Worm (Caenorhabditis elegans) whole organism, young adult: ENCODE results near the gene srz-15.

Experiments used
- C06A6.2 ChIP-seq: fragments of 200-800 bp; sonication (Bioruptor generic); conservative IDR thresholded peaks from 2 replicates; pipeline ENCODE4 v1.3.6; 2022; ENCODE audit warnings: missing genetic modification characterization, missing compliant biosample characterization
- C17E4.6 ChIP-seq: fragments of 200-800 bp; sonication (Bioruptor generic); IDR thresholded peaks from 2 replicates; pipeline ENCODE4 v1.3.6; 2022; ENCODE audit warnings: missing genetic modification reagents, missing genetic modification characterization, missing compliant biosample characterization
- F10E7.11 ChIP-seq: sonication (generic microtip); optimal IDR thresholded peaks from 2 replicates; lab custom pipeline; 2017; ENCODE audit warnings: mild to moderate bottlenecking, missing genetic modification characterization, moderate library complexity, missing compliant biosample characterization
- F39B2.1 ChIP-seq: fragments of 200-800 bp; sonication (Bioruptor generic); IDR thresholded peaks from 2 replicates; pipeline ENCODE4 v1.3.6; 2022; ENCODE audit warnings: missing genetic modification reagents, missing genetic modification characterization, missing compliant biosample characterization
- F55B11.4 ChIP-seq: sonication (generic microtip); optimal IDR thresholded peaks from 2 replicates; lab custom pipeline; 2016; ENCODE audit warnings: missing compliant biosample characterization, missing genetic modification characterization, borderline replicate concordance; ENCODE audit not compliant: insufficient read depth
- K11D2.4 ChIP-seq: fragments of 200-800 bp; sonication (Bioruptor generic); IDR thresholded peaks from 2 replicates; pipeline ENCODE4 v1.3.6; 2022; ENCODE audit warnings: missing genetic modification reagents, missing genetic modification characterization, missing compliant biosample characterization
- Y67H2A.10 ChIP-seq: fragments of 200-800 bp; sonication (Bioruptor generic); conservative IDR thresholded peaks from 2 replicates; pipeline ENCODE4 v1.3.6; 2022; ENCODE audit warnings: missing genetic modification reagents, missing genetic modification characterization, missing compliant biosample characterization
- ama-1 ChIP-seq, 3 experiments: fragments of 150-350 bp in 1 of 3; sonication (generic microtip) in 2 of 3; optimal IDR thresholded peaks; 2 replicates each; lab custom pipeline; 2014 to 2018; ENCODE audit warnings: missing biosample characterization in 2 of 3, missing genetic modification characterization in 2 of 3, missing genetic modification reagents in 2 of 3
- atf-7 ChIP-seq: sonication (generic microtip); optimal IDR thresholded peaks from 2 replicates; lab custom pipeline; 2017; ENCODE audit warnings: mild to moderate bottlenecking, missing genetic modification characterization, missing compliant biosample characterization
- athp-1 ChIP-seq: sonication (generic microtip); optimal IDR thresholded peaks from 2 replicates; lab custom pipeline; 2017; ENCODE audit warnings: mild to moderate bottlenecking, missing genetic modification characterization, missing compliant biosample characterization
- attf-5 ChIP-seq: fragments of 200-800 bp; sonication (Bioruptor generic); optimal IDR thresholded peaks from 2 replicates; lab custom pipeline; 2018; ENCODE audit warnings: mild to moderate bottlenecking, missing genetic modification characterization, missing compliant biosample characterization
- attf-6 ChIP-seq: fragments of 200-800 bp; sonication (Bioruptor generic); IDR thresholded peaks from 2 replicates; pipeline ENCODE4 v1.3.6; 2022; ENCODE audit warnings: missing genetic modification reagents, missing genetic modification characterization, missing compliant biosample characterization
- bed-1 ChIP-seq: fragments of 200-800 bp; sonication (Bioruptor generic); IDR thresholded peaks from 2 replicates; pipeline ENCODE4 v1.3.6; 2022; ENCODE audit warnings: missing genetic modification reagents, missing genetic modification characterization, missing compliant biosample characterization
- ccch-3 ChIP-seq: fragments of 200-800 bp; sonication (Bioruptor generic); optimal IDR thresholded peaks from 2 replicates; lab custom pipeline; 2018; ENCODE audit warnings: mild to moderate bottlenecking, missing genetic modification characterization, missing compliant biosample characterization
- cebp-1 ChIP-seq, 2 experiments: fragments of 200-800 bp in 1 of 2; sonication (Bioruptor generic) in 1 of 2; sonication (generic microtip) in 1 of 2; IDR thresholded peaks in 1 of 2; optimal IDR thresholded peaks in 1 of 2; 2 replicates each; pipeline versions ENCODE4 v1.3.6 to Lab custom; 2017 to 2022; ENCODE audit warnings: missing compliant biosample characterization in 2 of 2, missing genetic modification characterization in 2 of 2, mild to moderate bottlenecking in 1 of 2, missing genetic modification reagents in 1 of 2, moderate library complexity in 1 of 2
- cebp-2 ChIP-seq: fragments of 200-800 bp; sonication (Bioruptor generic); IDR thresholded peaks from 2 replicates; pipeline ENCODE4 v1.3.6; 2022; ENCODE audit warnings: missing genetic modification characterization, missing compliant biosample characterization
- ceh-100 ChIP-seq: fragments of 200-800 bp; sonication (Bioruptor generic); IDR thresholded peaks from 2 replicates; pipeline ENCODE4 v1.3.6; 2022; ENCODE audit warnings: missing genetic modification reagents, missing genetic modification characterization, missing compliant biosample characterization
- ceh-58 ChIP-seq: fragments of 200-800 bp; sonication (Bioruptor generic); IDR thresholded peaks from 2 replicates; pipeline ENCODE4 v1.3.6; 2022; ENCODE audit warnings: missing genetic modification characterization, missing compliant biosample characterization
- ceh-79 ChIP-seq: sonication (generic microtip); optimal IDR thresholded peaks from 2 replicates; lab custom pipeline; 2017; ENCODE audit warnings: mild to moderate bottlenecking, missing genetic modification characterization, missing compliant biosample characterization
- dpl-1 ChIP-seq: fragments of 150-350 bp; optimal IDR thresholded peaks from 2 replicates; lab custom pipeline; 2014; ENCODE audit warnings: missing biosample characterization, missing genetic modification reagents, missing genetic modification characterization
- him-1 ChIP-seq: sonication (generic microtip); optimal IDR thresholded peaks from 2 replicates; lab custom pipeline; 2016; ENCODE audit warnings: missing genotype, missing genetic modification reagents, missing genetic modification characterization, missing compliant biosample characterization
- hlh-12 ChIP-seq: sonication (generic microtip); optimal IDR thresholded peaks from 2 replicates; lab custom pipeline; 2016; ENCODE audit warnings: missing genetic modification characterization, missing compliant biosample characterization
- hlh-26 ChIP-seq: fragments of 200-800 bp; sonication (Bioruptor generic); conservative IDR thresholded peaks from 2 replicates; pipeline ENCODE4 v1.3.6; 2022; ENCODE audit warnings: missing genetic modification reagents, missing genetic modification characterization, missing compliant biosample characterization
- hmg-1.2 ChIP-seq: fragments of 200-800 bp; sonication (Bioruptor generic); IDR thresholded peaks from 2 replicates; pipeline ENCODE4 v1.3.6; 2022; ENCODE audit warnings: missing genetic modification reagents, missing genetic modification characterization, missing compliant biosample characterization
- hrde-1 ChIP-seq: sonication (generic microtip); optimal IDR thresholded peaks from 2 replicates; lab custom pipeline; 2016; ENCODE audit warnings: missing genetic modification characterization, mild to moderate bottlenecking, missing compliant biosample characterization, moderate library complexity, missing genotype, missing genetic modification reagents, borderline replicate concordance
- hsf-1 ChIP-seq: fragments of 200-800 bp; sonication (Bioruptor generic); IDR thresholded peaks from 2 replicates; pipeline ENCODE4 v1.3.6; 2022; ENCODE audit warnings: missing genetic modification reagents, missing genetic modification characterization, missing compliant biosample characterization
- lag-1 ChIP-seq: fragments of 200-800 bp; sonication (Bioruptor generic); IDR thresholded peaks from 2 replicates; pipeline ENCODE4 v1.3.6; 2022; ENCODE audit warnings: missing genetic modification reagents, missing genetic modification characterization, missing compliant biosample characterization
- let-607 ChIP-seq, 2 experiments: fragments of 200-800 bp in 1 of 2; sonication (Bioruptor generic) in 1 of 2; sonication (generic microtip) in 1 of 2; optimal IDR thresholded peaks; 2 replicates each; lab custom pipeline; 2016 to 2018; ENCODE audit warnings: mild to moderate bottlenecking in 2 of 2, missing compliant biosample characterization in 2 of 2, missing genetic modification characterization in 2 of 2, moderate library complexity in 2 of 2, missing genotype in 1 of 2
- lin-26 ChIP-seq: fragments of 200-800 bp; sonication (Bioruptor generic); IDR thresholded peaks from 2 replicates; pipeline ENCODE4 v1.3.6; 2022; ENCODE audit warnings: missing genetic modification reagents, missing genetic modification characterization, missing compliant biosample characterization
- lin-54 ChIP-seq: fragments of 200-800 bp; sonication (Bioruptor generic); optimal IDR thresholded peaks from 2 replicates; lab custom pipeline; 2018; ENCODE audit warnings: mild to moderate bottlenecking, missing genetic modification characterization, missing compliant biosample characterization
- madf-3 ChIP-seq: fragments of 200-800 bp; sonication (Bioruptor generic); IDR thresholded peaks from 2 replicates; pipeline ENCODE4 v1.3.6; 2022; ENCODE audit warnings: missing genetic modification reagents, missing genetic modification characterization, missing compliant biosample characterization
- mel-28 ChIP-seq: sonication (generic microtip); optimal IDR thresholded peaks from 2 replicates; lab custom pipeline; 2016; ENCODE audit warnings: borderline replicate concordance, mild to moderate bottlenecking, missing genetic modification characterization, missing compliant biosample characterization
- nfya-1 ChIP-seq: sonication (generic microtip); optimal IDR thresholded peaks from 2 replicates; lab custom pipeline; 2017; ENCODE audit warnings: antibody characterized with exemption, missing compliant biosample characterization, missing genetic modification characterization, borderline replicate concordance; ENCODE audit not compliant: insufficient read depth
- nfyb-1 ChIP-seq: fragments of 200-800 bp; sonication (Bioruptor generic); IDR thresholded peaks from 2 replicates; pipeline ENCODE4 v1.3.6; 2022; ENCODE audit warnings: missing genetic modification reagents, missing genetic modification characterization, missing compliant biosample characterization
- nhr-90 ChIP-seq: sonication (generic microtip); optimal IDR thresholded peaks from 2 replicates; lab custom pipeline; 2016; ENCODE audit warnings: missing genotype, mild to moderate bottlenecking, missing genetic modification characterization, missing compliant biosample characterization
- pbrm-1 ChIP-seq: fragments of 200-800 bp; sonication (Bioruptor generic); IDR thresholded peaks from 2 replicates; pipeline ENCODE4 v1.3.6; 2022; ENCODE audit warnings: missing genetic modification reagents, missing genetic modification characterization, missing compliant biosample characterization
- snpc-3.4 ChIP-seq: sonication (generic microtip); optimal IDR thresholded peaks from 2 replicates; lab custom pipeline; 2017; ENCODE audit warnings: missing genetic modification characterization, mild to moderate bottlenecking, missing compliant biosample characterization, antibody characterized with exemption, moderate library complexity, missing genotype, missing genetic modification reagents
- sptf-2 ChIP-seq: fragments of 200-800 bp; sonication (Bioruptor generic); optimal IDR thresholded peaks from 2 replicates; lab custom pipeline; 2018; ENCODE audit warnings: mild to moderate bottlenecking, missing genetic modification characterization, missing compliant biosample characterization
- tbx-9 ChIP-seq: sonication (generic microtip); optimal IDR thresholded peaks from 2 replicates; lab custom pipeline; 2016; ENCODE audit warnings: borderline replicate concordance, missing genetic modification characterization, inconsistent platforms, missing compliant biosample characterization
- unc-130 ChIP-seq: sonication (generic microtip); optimal IDR thresholded peaks from 2 replicates; lab custom pipeline; 2016; ENCODE audit warnings: missing genetic modification reagents, missing genetic modification characterization, missing compliant biosample characterization
- xnd-1 ChIP-seq: sonication (generic microtip); optimal IDR thresholded peaks from 2 replicates; lab custom pipeline; 2016; ENCODE audit warnings: missing genotype, missing genetic modification reagents, missing genetic modification characterization, missing compliant biosample characterization
- ztf-25 ChIP-seq: fragments of 200-800 bp; sonication (Bioruptor generic); IDR thresholded peaks from 2 replicates; pipeline ENCODE4 v1.3.6; 2022; ENCODE audit warnings: missing genetic modification reagents, missing genetic modification characterization, missing compliant biosample characterization

The srz-15 gene

ce11 chrIV:12948470-12948869 lies 32.9 kb downstream of the srz-15 start, which contains the start of gene F55G11.10:
TSS of gene F55G11.10 (plus strand) at chrIV:12948770.
- TF ChIP-seq K11D2.4 (GFP tag; lab: Robert Waterston, UW) (no peak), ztf-25 (GFP tag; lab: Robert Waterston, UW) (no peak), cebp-2 (GFP tag; lab: Robert Waterston, UW) (no peak), hsf-1 (GFP tag; lab: Robert Waterston, UW) (no peak), sptf-2 (GFP tag; lab: Kevin White, UChicago) (no peak), F39B2.1 (GFP tag; lab: Robert Waterston, UW) (no peak), atf-7 (no peak), athp-1 (tag; lab: Kevin White, UChicago) (no peak), F10E7.11 (tag; lab: Kevin White, UChicago) (no peak), cebp-1 (GFP tag; IDR thresholded peaks at IDR 0.05; lab: Robert Waterston, UW) (no peak), cebp-1 (tag; optimal IDR thresholded peaks at IDR 0.05; lab: Kevin White, UChicago) (no peak), lag-1 (no peak), ama-1 (optimal IDR thresholded peaks at IDR 0.05; lab: Kevin White, UChicago) (no peak), ama-1 (GFP tag; optimal IDR thresholded peaks at IDR 0.05; lab: Kevin White, UChicago) (no peak)

- TF ChIP-seq dpl-1 (GFP tag; lab: Kevin White, UChicago) = no peak
- TF ChIP-seq xnd-1 = no peak
- TF ChIP-seq Y67H2A.10 = no peak
- no peak for TF ChIP-seq hlh-12 (tag; lab: Kevin White, UChicago)
- no peak for TF ChIP-seq tbx-9 (tag; lab: Kevin White, UChicago)
- no peak for TF ChIP-seq attf-5 (GFP tag; lab: Kevin White, UChicago)
- no peak for TF ChIP-seq ceh-100 (GFP tag; lab: Robert Waterston, UW)
- no peak for TF ChIP-seq nhr-90
- TF ChIP-seq snpc-3.4 (tag; lab: Kevin White, UChicago) = no peak
- no peak for TF ChIP-seq lin-26 (GFP tag; lab: Robert Waterston, UW)
- TF ChIP-seq ceh-58 (GFP tag; lab: Robert Waterston, UW) = no peak
- no peak for TF ChIP-seq F10E7.11 (tag; lab: Kevin White, UChicago)
- TF ChIP-seq hlh-26 (GFP tag; lab: Robert Waterston, UW) = no peak
- TF ChIP-seq ceh-79 (tag; lab: Kevin White, UChicago) = no peak
- no peak for TF ChIP-seq him-1
- TF ChIP-seq mel-28 = no peak
- TF ChIP-seq hmg-1.2 (GFP tag; lab: Robert Waterston, UW) = no peak
- TF ChIP-seq pbrm-1 (GFP tag; lab: Robert Waterston, UW) = no peak
- no peak for TF ChIP-seq nfya-1
Measured at ce11 chrIV:12957730-12958129, 42.2 kb downstream of the srz-15 start, which contains the start of gene F55G11.6. TSS of gene F55G11.6 (plus strand) at chrIV:12958030.

ce11 chrIV:12960136-12960535 lies 44.6 kb downstream of the srz-15 start, which contains the start of gene F55G11.7:
TSS of gene F55G11.7 (plus strand) at chrIV:12960436.
- no peak for TF ChIP-seq xnd-1
- TF ChIP-seq C06A6.2 (GFP tag; lab: Robert Waterston, UW) = no peak
- TF ChIP-seq madf-3 = no peak
- TF ChIP-seq F10E7.11 (tag; lab: Kevin White, UChicago) = no peak
- no peak for TF ChIP-seq attf-6 (GFP tag; lab: Robert Waterston, UW)
- no peak for TF ChIP-seq cebp-2 (GFP tag; lab: Robert Waterston, UW)
- no peak for TF ChIP-seq bed-1
- TF ChIP-seq lin-54 (GFP tag; lab: Kevin White, UChicago) = no peak
- TF ChIP-seq hlh-12 (tag; lab: Kevin White, UChicago) = no peak
- no peak for TF ChIP-seq C17E4.6 (GFP tag; lab: Robert Waterston, UW)
- TF ChIP-seq lag-1 = no peak
- no peak for TF ChIP-seq let-607 (tag; optimal IDR thresholded peaks at IDR 0.05; lab: Kevin White, UChicago)
- no peak for TF ChIP-seq nfyb-1 (GFP tag; lab: Robert Waterston, UW)
- no peak for TF ChIP-seq hrde-1 (tag; lab: Kevin White, UChicago)
- no peak for TF ChIP-seq ccch-3 (GFP tag; lab: Kevin White, UChicago)
- no peak for TF ChIP-seq F55B11.4 (tag; lab: Kevin White, UChicago)
- TF ChIP-seq unc-130 = no peak
